Worm (Caenorhabditis elegans) whole organism, young adult: Measurements from ENCODE around the gene C18B2.4.

ENCODE experiments used
- F10E7.11 ChIP-seq: sonication (generic microtip); optimal IDR thresholded peaks from 2 replicates; lab custom pipeline; 2017; ENCODE audit warnings: mild to moderate bottlenecking, missing genetic modification characterization, moderate library complexity, missing compliant biosample characterization
- F23B12.7 ChIP-seq: sonication (generic microtip); optimal IDR thresholded peaks from 2 replicates; lab custom pipeline; 2017; ENCODE audit warnings: missing genetic modification characterization, mild to moderate bottlenecking, missing compliant biosample characterization, antibody characterized with exemption, moderate library complexity; ENCODE audit not compliant: insufficient read depth
- F57C9.4 ChIP-seq: sonication (generic microtip); optimal IDR thresholded peaks from 2 replicates; lab custom pipeline; 2017; ENCODE audit warnings: mild to moderate bottlenecking, missing genetic modification characterization, missing compliant biosample characterization
- K11D2.4 ChIP-seq: fragments of 200-800 bp; sonication (Bioruptor generic); IDR thresholded peaks from 2 replicates; pipeline ENCODE4 v1.3.6; 2022; ENCODE audit warnings: missing genetic modification reagents, missing genetic modification characterization, missing compliant biosample characterization
- T26A5.8 ChIP-seq: sonication (generic microtip); optimal IDR thresholded peaks from 2 replicates; lab custom pipeline; 2016; ENCODE audit warnings: missing genetic modification characterization, missing compliant biosample characterization
- Y56A3A.18 ChIP-seq: fragments of 200-800 bp; sonication (Bioruptor generic); IDR thresholded peaks from 2 replicates; pipeline ENCODE4 v1.3.6; 2022; ENCODE audit warnings: missing genetic modification reagents, missing genetic modification characterization, missing compliant biosample characterization
- Y67H2A.10 ChIP-seq: fragments of 200-800 bp; sonication (Bioruptor generic); conservative IDR thresholded peaks from 2 replicates; pipeline ENCODE4 v1.3.6; 2022; ENCODE audit warnings: missing genetic modification reagents, missing genetic modification characterization, missing compliant biosample characterization
- Y95B8A.8 ChIP-seq: fragments of 200-800 bp; sonication (Bioruptor generic); IDR thresholded peaks from 2 replicates; pipeline ENCODE4 v1.3.6; 2022; ENCODE audit warnings: missing genetic modification reagents, missing genetic modification characterization, missing compliant biosample characterization
- atf-7 ChIP-seq: sonication (generic microtip); optimal IDR thresholded peaks from 2 replicates; lab custom pipeline; 2017; ENCODE audit warnings: mild to moderate bottlenecking, missing genetic modification characterization, missing compliant biosample characterization
- bed-1 ChIP-seq: fragments of 200-800 bp; sonication (Bioruptor generic); IDR thresholded peaks from 2 replicates; pipeline ENCODE4 v1.3.6; 2022; ENCODE audit warnings: missing genetic modification reagents, missing genetic modification characterization, missing compliant biosample characterization
- bed-2 ChIP-seq: fragments of 200-800 bp; sonication (Bioruptor generic); IDR thresholded peaks from 2 replicates; pipeline ENCODE4 v1.3.6; 2022; ENCODE audit warnings: missing genetic modification reagents, missing genetic modification characterization, missing compliant biosample characterization
- ccch-3 ChIP-seq: fragments of 200-800 bp; sonication (Bioruptor generic); optimal IDR thresholded peaks from 2 replicates; lab custom pipeline; 2018; ENCODE audit warnings: mild to moderate bottlenecking, missing genetic modification characterization, missing compliant biosample characterization
- ceh-27 ChIP-seq: fragments of 200-800 bp; sonication (Bioruptor generic); optimal IDR thresholded peaks from 2 replicates; lab custom pipeline; 2018; ENCODE audit warnings: mild to moderate bottlenecking, missing genetic modification characterization, moderate library complexity, missing compliant biosample characterization
- ceh-58 ChIP-seq: fragments of 200-800 bp; sonication (Bioruptor generic); IDR thresholded peaks from 2 replicates; pipeline ENCODE4 v1.3.6; 2022; ENCODE audit warnings: missing genetic modification characterization, missing compliant biosample characterization
- dox-1 ChIP-seq: fragments of 200-800 bp; sonication (Bioruptor generic); IDR thresholded peaks from 2 replicates; pipeline ENCODE4 v1.3.6; 2022; ENCODE audit warnings: missing genetic modification reagents, missing genetic modification characterization, missing compliant biosample characterization
- egrh-3 ChIP-seq: fragments of 200-800 bp; sonication (Bioruptor generic); IDR thresholded peaks from 2 replicates; pipeline ENCODE4 v1.3.6; 2022; ENCODE audit warnings: missing genetic modification reagents, missing genetic modification characterization, missing compliant biosample characterization
- ekl-4 ChIP-seq: fragments of 200-800 bp; sonication (Bioruptor generic); IDR thresholded peaks from 2 replicates; pipeline ENCODE4 v1.3.6; 2022; ENCODE audit warnings: missing genetic modification reagents, missing genetic modification characterization, missing compliant biosample characterization
- ets-4 ChIP-seq: fragments of 200-800 bp; sonication (Bioruptor generic); optimal IDR thresholded peaks from 2 replicates; lab custom pipeline; 2018; ENCODE audit warnings: mild to moderate bottlenecking, missing genetic modification characterization, missing compliant biosample characterization
- him-1 ChIP-seq: sonication (generic microtip); optimal IDR thresholded peaks from 2 replicates; lab custom pipeline; 2016; ENCODE audit warnings: missing genotype, missing genetic modification reagents, missing genetic modification characterization, missing compliant biosample characterization
- hlh-26 ChIP-seq: fragments of 200-800 bp; sonication (Bioruptor generic); conservative IDR thresholded peaks from 2 replicates; pipeline ENCODE4 v1.3.6; 2022; ENCODE audit warnings: missing genetic modification reagents, missing genetic modification characterization, missing compliant biosample characterization
- hsf-1 ChIP-seq: fragments of 200-800 bp; sonication (Bioruptor generic); IDR thresholded peaks from 2 replicates; pipeline ENCODE4 v1.3.6; 2022; ENCODE audit warnings: missing genetic modification reagents, missing genetic modification characterization, missing compliant biosample characterization
- let-526 ChIP-seq: fragments of 200-800 bp; sonication (Bioruptor generic); IDR thresholded peaks from 2 replicates; pipeline ENCODE4 v1.3.6; 2022; ENCODE audit warnings: missing genetic modification reagents, missing genetic modification characterization, missing compliant biosample characterization
- let-607 ChIP-seq, 2 experiments: fragments of 200-800 bp in 1 of 2; sonication (Bioruptor generic) in 1 of 2; sonication (generic microtip) in 1 of 2; optimal IDR thresholded peaks; 2 replicates each; lab custom pipeline; 2016 to 2018; ENCODE audit warnings: mild to moderate bottlenecking in 2 of 2, missing compliant biosample characterization in 2 of 2, missing genetic modification characterization in 2 of 2, moderate library complexity in 2 of 2, missing genotype in 1 of 2
- lin-26 ChIP-seq: fragments of 200-800 bp; sonication (Bioruptor generic); IDR thresholded peaks from 2 replicates; pipeline ENCODE4 v1.3.6; 2022; ENCODE audit warnings: missing genetic modification reagents, missing genetic modification characterization, missing compliant biosample characterization
- lin-35 ChIP-seq, 3 experiments: fragments of 150-350 bp in 2 of 3; sonication (generic microtip) in 1 of 3; optimal IDR thresholded peaks; 2 replicates each; lab custom pipeline; 2014 to 2018; ENCODE audit warnings: missing biosample characterization in 3 of 3, missing genetic modification characterization in 3 of 3, missing genetic modification reagents in 3 of 3
- madf-6 ChIP-seq: fragments of 200-800 bp; sonication (Bioruptor generic); IDR thresholded peaks from 2 replicates; pipeline ENCODE4 v1.3.6; 2022; ENCODE audit warnings: missing genetic modification reagents, missing genetic modification characterization, missing compliant biosample characterization
- madf-8 ChIP-seq: fragments of 200-800 bp; sonication (Bioruptor generic); conservative IDR thresholded peaks from 2 replicates; pipeline ENCODE4 v1.3.6; 2022; ENCODE audit warnings: missing genetic modification reagents, missing genetic modification characterization, missing compliant biosample characterization
- mes-4 ChIP-seq: sonication (generic microtip); optimal IDR thresholded peaks from 2 replicates; lab custom pipeline; 2016; ENCODE audit warnings: missing genotype, missing genetic modification characterization, missing compliant biosample characterization
- mxl-1 ChIP-seq: sonication (generic microtip); optimal IDR thresholded peaks from 2 replicates; lab custom pipeline; 2016; ENCODE audit warnings: missing genetic modification characterization, missing compliant biosample characterization
- nfyb-1 ChIP-seq: fragments of 200-800 bp; sonication (Bioruptor generic); IDR thresholded peaks from 2 replicates; pipeline ENCODE4 v1.3.6; 2022; ENCODE audit warnings: missing genetic modification reagents, missing genetic modification characterization, missing compliant biosample characterization
- nhr-120 ChIP-seq: fragments of 200-800 bp; sonication (Bioruptor generic); IDR thresholded peaks from 2 replicates; pipeline ENCODE4 v1.3.6; 2022; ENCODE audit warnings: missing genetic modification characterization, missing compliant biosample characterization
- nhr-179 ChIP-seq: sonication (generic microtip); optimal IDR thresholded peaks from 2 replicates; lab custom pipeline; 2016; ENCODE audit warnings: mild to moderate bottlenecking, missing genetic modification characterization, missing compliant biosample characterization
- nhr-80 ChIP-seq: sonication (generic microtip); optimal IDR thresholded peaks from 2 replicates; lab custom pipeline; 2016; ENCODE audit warnings: missing genetic modification characterization, missing compliant biosample characterization
- nhr-90 ChIP-seq: sonication (generic microtip); optimal IDR thresholded peaks from 2 replicates; lab custom pipeline; 2016; ENCODE audit warnings: missing genotype, mild to moderate bottlenecking, missing genetic modification characterization, missing compliant biosample characterization
- pbrm-1 ChIP-seq: fragments of 200-800 bp; sonication (Bioruptor generic); IDR thresholded peaks from 2 replicates; pipeline ENCODE4 v1.3.6; 2022; ENCODE audit warnings: missing genetic modification reagents, missing genetic modification characterization, missing compliant biosample characterization
- rcor-1 ChIP-seq: fragments of 200-800 bp; sonication (Bioruptor generic); IDR thresholded peaks from 2 replicates; pipeline ENCODE4 v1.3.6; 2022; ENCODE audit warnings: missing genetic modification reagents, missing genetic modification characterization, missing compliant biosample characterization
- repo-1 ChIP-seq: sonication (generic microtip); optimal IDR thresholded peaks from 2 replicates; lab custom pipeline; 2017; ENCODE audit warnings: mild to moderate bottlenecking, missing genetic modification characterization, missing compliant biosample characterization
- somi-1 ChIP-seq: fragments of 200-800 bp; sonication (Bioruptor generic); optimal IDR thresholded peaks from 2 replicates; lab custom pipeline; 2018; ENCODE audit warnings: mild to moderate bottlenecking, missing genetic modification characterization, missing compliant biosample characterization
- xnd-1 ChIP-seq: sonication (generic microtip); optimal IDR thresholded peaks from 2 replicates; lab custom pipeline; 2016; ENCODE audit warnings: missing genotype, missing genetic modification reagents, missing genetic modification characterization, missing compliant biosample characterization
- ztf-22 ChIP-seq: fragments of 200-800 bp; sonication (Bioruptor generic); optimal IDR thresholded peaks from 2 replicates; lab custom pipeline; 2018; ENCODE audit warnings: mild to moderate bottlenecking, missing genetic modification characterization, moderate library complexity, missing compliant biosample characterization

Gene C18B2.4

ce11 chrX:3625599-3625998 is 20.1 kb upstream of the C18B2.4 start (continued):
- no peak for TF ChIP-seq Y56A3A.18 (GFP tag; lab: Robert Waterston, UW)
- TF ChIP-seq xnd-1 (tag; lab: Kevin White, UChicago) = no peak

- TF ChIP-seq somi-1 (GFP tag; lab: Kevin White, UChicago) (no peak), ekl-4 (no peak), lin-35 (GFP tag; optimal IDR thresholded peaks at IDR 0.05; lab: Kevin White, UChicago) (no peak)
These were observed 17.6 kb upstream of the C18B2.4 start, which contains the start of gene C18B2.2 for ce11 chrX:3623162-3623561. C18B2.2 (plus strand) TSS chrX:3623462.

ce11 chrX:3618842-3619241 is 13.3 kb upstream of the C18B2.4 start:
- TF ChIP-seq rcor-1 (GFP tag; lab: Robert Waterston, UW) (no peak), T26A5.8 (tag; lab: Kevin White, UChicago) (no peak), him-1 (tag; lab: Kevin White, UChicago) (no peak), nhr-90 (tag; lab: Kevin White, UChicago) (no peak), bed-2 (GFP tag; lab: Robert Waterston, UW) (no peak), repo-1 (tag; lab: Kevin White, UChicago) (no peak), ceh-58 (GFP tag; lab: Robert Waterston, UW) (no peak), nfyb-1 (GFP tag; lab: Robert Waterston, UW) (no peak), ets-4 (GFP tag; lab: Kevin White, UChicago) (no peak), F10E7.11 (no peak), let-607 (tag; optimal IDR thresholded peaks at IDR 0.05; lab: Kevin White, UChicago) (no peak), xnd-1 (tag; lab: Kevin White, UChicago) (no peak), madf-6 (GFP tag; lab: Robert Waterston, UW) (no peak)

- TF ChIP-seq madf-6 (GFP tag; lab: Robert Waterston, UW) (no peak), ccch-3 (no peak), K11D2.4 (no peak), F23B12.7 (no peak), madf-8 (no peak), Y95B8A.8 (GFP tag; lab: Robert Waterston, UW) (no peak), nhr-120 (GFP tag; lab: Robert Waterston, UW) (no peak), F57C9.4 (tag; lab: Kevin White, UChicago) (no peak), ztf-22 (no peak), bed-2 (GFP tag; lab: Robert Waterston, UW) (no peak), bed-1 (GFP tag; lab: Robert Waterston, UW) (no peak), hlh-26 (no peak), nfyb-1 (GFP tag; lab: Robert Waterston, UW) (no peak), Y67H2A.10 (GFP tag; lab: Robert Waterston, UW) (no peak), let-607 (tag; optimal IDR thresholded peaks at IDR 0.05; lab: Kevin White, UChicago) (no peak)
These were observed 11.7 kb upstream of the C18B2.4 start, which contains the start of gene del-9 for ce11 chrX:3617218-3617617. del-9 (minus strand) TSS chrX:3617318.

ce11 chrX:3613665-3614064 is 8.1 kb upstream of the C18B2.4 start:
- TF ChIP-seq pbrm-1 (GFP tag; lab: Robert Waterston, UW) = no peak
- no peak for TF ChIP-seq atf-7 (tag; lab: Kevin White, UChicago)
- TF ChIP-seq dox-1 (GFP tag; lab: Robert Waterston, UW) = no peak
- no peak for TF ChIP-seq mxl-1
- no peak for TF ChIP-seq egrh-3 (GFP tag; lab: Robert Waterston, UW)
- no peak for TF ChIP-seq hsf-1 (GFP tag; lab: Robert Waterston, UW)
- no peak for TF ChIP-seq let-526 (GFP tag; lab: Robert Waterston, UW)
- no peak for TF ChIP-seq mes-4 (tag; lab: Kevin White, UChicago)
- peak; percentile 13 to 21 for TF ChIP-seq let-607 (tag; optimal IDR thresholded peaks at IDR 0.05; lab: Kevin White, UChicago)
- TF ChIP-seq ceh-27 (GFP tag; lab: Kevin White, UChicago) = no peak
- no peak for TF ChIP-seq nhr-90 (tag; lab: Kevin White, UChicago)
- TF ChIP-seq nhr-179 (tag; lab: Kevin White, UChicago) = no peak
- TF ChIP-seq K11D2.4 = no peak
- TF ChIP-seq lin-26 (GFP tag; lab: Robert Waterston, UW) = no peak
- peak; percentile 83 for TF ChIP-seq nhr-80
